Fruit fly (Drosophila melanogaster) whole organism, prepupa: ENCODE data around the gene Taf10b.

Source experiments
- Blimp-1 ChIP-seq: fragments of 200-800 bp; sonication (Bioruptor generic); optimal IDR thresholded peaks from 3 replicates; lab custom pipeline; 2017; ENCODE audit warnings: missing biosample characterization, missing genetic modification characterization, mild to moderate bottlenecking, moderate library complexity, missing genetic modification reagents
- CG6163 ChIP-seq: fragments of 200-800 bp; sonication (Bioruptor generic); IDR thresholded peaks from 3 replicates; pipeline ENCODE4 v1.3.6; 2022; ENCODE audit warnings: missing biosample characterization, missing genetic modification characterization
- CG6792 ChIP-seq: fragments of 200-800 bp; sonication (Bioruptor generic); optimal IDR thresholded peaks from 3 replicates; lab custom pipeline; 2016; ENCODE audit warnings: missing biosample characterization, missing genetic modification characterization
- CG6808 ChIP-seq: fragments of 200-800 bp; sonication (Bioruptor generic); optimal IDR thresholded peaks from 3 replicates; lab custom pipeline; 2017; ENCODE audit warnings: missing biosample characterization, missing genetic modification characterization, mild to moderate bottlenecking, moderate library complexity, missing genetic modification reagents
- Eip93F ChIP-seq: fragments of 200-800 bp; sonication (Bioruptor generic); optimal IDR thresholded peaks from 2 replicates; lab custom pipeline; 2016; ENCODE audit warnings: missing biosample characterization, mild to moderate bottlenecking, missing genetic modification characterization
- OdsH ChIP-seq: fragments of 200-800 bp; sonication (Bioruptor generic); optimal IDR thresholded peaks from 3 replicates; lab custom pipeline; 2016; ENCODE audit warnings: missing biosample characterization, missing genetic modification characterization
- Sox102F ChIP-seq: fragments of 200-800 bp; sonication (Bioruptor generic); optimal IDR thresholded peaks from 2 replicates; lab custom pipeline; 2016; ENCODE audit warnings: missing biosample characterization, mild to moderate bottlenecking, missing genetic modification characterization
- Sox15 ChIP-seq: fragments of 200-800 bp; sonication (Bioruptor generic); optimal IDR thresholded peaks from 3 replicates; lab custom pipeline; 2016; ENCODE audit warnings: missing biosample characterization, missing genetic modification characterization
- esn ChIP-seq: fragments of 200-800 bp; sonication (Bioruptor generic); optimal IDR thresholded peaks from 2 replicates; lab custom pipeline; 2016; ENCODE audit warnings: missing biosample characterization, mild to moderate bottlenecking, missing genetic modification characterization, moderate library complexity

- TF ChIP-seq Blimp-1 (GFP tag; lab: Kevin White, UChicago): no peak
- no peak for TF ChIP-seq esn
- no peak for TF ChIP-seq CG6792 (GFP tag; lab: Kevin White, UChicago)
- no peak for TF ChIP-seq Sox102F
- no peak for TF ChIP-seq CG6163
- TF ChIP-seq OdsH (GFP tag; lab: Kevin White, UChicago): no peak
- no peak for TF ChIP-seq CG6808 (GFP tag; lab: Kevin White, UChicago)
- TF ChIP-seq Eip93F (GFP tag; lab: Kevin White, UChicago): no peak
- TF ChIP-seq Sox15: no peak
These were observed 44.5 kb downstream of the Taf10b start for dm6 chr2L:2723100-2723499.
